Fruit fly (Drosophila melanogaster) whole organism, embryonic: Measurements from ENCODE around the gene CG31683.
A peak's percentile ranks its signal among the peaks of the same experiment; 100 is the strongest.
"Not testable (repeated sequence)": the region's sequence is repeated elsewhere in the genome, so short reads cannot be mapped to it uniquely, and the experiment has no call there.

Experiments used
- Aef1 ChIP-seq: fragments of 200-800 bp; sonication (Bioruptor generic); IDR thresholded peaks from 3 replicates; pipeline ENCODE4 v1.3.6; 2022; ENCODE audit warnings: missing biosample characterization, missing genetic modification characterization
- Asciz ChIP-seq: fragments of 200-800 bp; sonication (Bioruptor generic); optimal IDR thresholded peaks from 2 replicates; lab custom pipeline; 2017; ENCODE audit warnings: missing biosample characterization, mild to moderate bottlenecking, missing genetic modification characterization, missing genetic modification reagents
- CG10267 ChIP-seq: fragments of 200-800 bp; sonication (Bioruptor generic); optimal IDR thresholded peaks from 2 replicates; lab custom pipeline; 2018; ENCODE audit warnings: missing biosample characterization, mild to moderate bottlenecking, missing genetic modification characterization, moderate library complexity
- CG10274 ChIP-seq: fragments of 200-800 bp; sonication (Bioruptor generic); optimal IDR thresholded peaks from 3 replicates; lab custom pipeline; 2017; ENCODE audit warnings: missing biosample characterization, mild to moderate bottlenecking, missing genetic modification characterization
- CG10431 ChIP-seq: fragments of 200-800 bp; sonication (Bioruptor generic); optimal IDR thresholded peaks from 3 replicates; lab custom pipeline; 2018; ENCODE audit warnings: missing biosample characterization, mild to moderate bottlenecking, missing genetic modification characterization
- CG16815 ChIP-seq: fragments of 200-800 bp; sonication (Bioruptor generic); optimal IDR thresholded peaks from 3 replicates; lab custom pipeline; 2017; ENCODE audit warnings: missing biosample characterization, mild to moderate bottlenecking, missing genetic modification characterization
- CG17328 ChIP-seq: fragments of 200-800 bp; sonication (Bioruptor generic); IDR thresholded peaks from 2 replicates; pipeline ENCODE4 v1.3.6; 2022; ENCODE audit warnings: missing biosample characterization, missing genetic modification characterization
- CG17361 ChIP-seq: fragments of 200-800 bp; sonication (Bioruptor generic); IDR thresholded peaks from 3 replicates; pipeline ENCODE4 v1.3.6; 2022; ENCODE audit warnings: missing biosample characterization, missing genetic modification characterization
- CG17568 ChIP-seq: fragments of 200-800 bp; sonication (Bioruptor generic); optimal IDR thresholded peaks from 2 replicates; lab custom pipeline; 2018; ENCODE audit warnings: missing biosample characterization, mild to moderate bottlenecking, missing genetic modification characterization, moderate library complexity
- CG17612 ChIP-seq: fragments of 200-800 bp; sonication (Bioruptor generic); IDR thresholded peaks from 2 replicates; pipeline ENCODE4 v1.3.6; 2022; ENCODE audit warnings: missing biosample characterization, missing genetic modification characterization
- CG18262 ChIP-seq: fragments of 200-800 bp; optimal IDR thresholded peaks from 3 replicates; lab custom pipeline; 2019; ENCODE audit warnings: missing biosample characterization, mild to moderate bottlenecking, missing genetic modification characterization, moderate library complexity
- CG3065 ChIP-seq: fragments of 200-800 bp; sonication (Bioruptor generic); optimal IDR thresholded peaks from 2 replicates; lab custom pipeline; 2016; ENCODE audit warnings: missing biosample characterization, missing genetic modification characterization
- CG31224 ChIP-seq: fragments of 200-800 bp; sonication (Bioruptor generic); IDR thresholded peaks from 2 replicates; pipeline ENCODE4 v1.3.6; 2022; ENCODE audit warnings: missing biosample characterization, missing genetic modification characterization
- CG5180 ChIP-seq: fragments of 200-800 bp; sonication (Bioruptor generic); optimal IDR thresholded peaks from 3 replicates; lab custom pipeline; 2017; ENCODE audit warnings: missing biosample characterization, missing genetic modification characterization, mild to moderate bottlenecking, moderate library complexity, missing genetic modification reagents
- CTCF ChIP-seq: fragments of 200-800 bp; sonication (Bioruptor generic); optimal IDR thresholded peaks from 2 replicates; lab custom pipeline; 2017; ENCODE audit warnings: missing biosample characterization, mild to moderate bottlenecking, missing genetic modification characterization, moderate library complexity
- H15 ChIP-seq: fragments of 200-800 bp; sonication (Bioruptor generic); IDR thresholded peaks from 3 replicates; pipeline ENCODE4 v1.3.6; 2022; ENCODE audit warnings: missing biosample characterization, missing genetic modification characterization
- HLH54F ChIP-seq: fragments of 200-800 bp; sonication (Bioruptor generic); optimal IDR thresholded peaks from 3 replicates; lab custom pipeline; 2016; ENCODE audit warnings: missing biosample characterization, missing genetic modification characterization
- Kr ChIP-seq: fragments of 200-800 bp; sonication (Bioruptor generic); optimal IDR thresholded peaks from 2 replicates; lab custom pipeline; 2017; ENCODE audit warnings: missing biosample characterization, mild to moderate bottlenecking, missing genetic modification characterization
- Mrtf ChIP-seq: fragments of 200-800 bp; sonication (Bioruptor generic); IDR thresholded peaks from 3 replicates; pipeline ENCODE4 v1.3.6; 2022; ENCODE audit warnings: missing biosample characterization, missing genetic modification characterization
- Neu2 ChIP-seq: fragments of 200-800 bp; sonication (Bioruptor generic); optimal IDR thresholded peaks from 3 replicates; lab custom pipeline; 2016; ENCODE audit warnings: missing biosample characterization, missing genetic modification characterization, borderline replicate concordance
- Nf-YB ChIP-seq: fragments of 200-800 bp; sonication (Bioruptor generic); optimal IDR thresholded peaks from 3 replicates; lab custom pipeline; 2019; ENCODE audit warnings: missing biosample characterization, mild to moderate bottlenecking, missing genetic modification characterization, moderate library complexity
- Pdp1 ChIP-seq, 2 experiments: fragments of 200-800 bp; sonication (Bioruptor generic); optimal IDR thresholded peaks; 3 replicates each; lab custom pipeline; 2016; ENCODE audit warnings: missing biosample characterization in 2 of 2, missing genetic modification characterization in 2 of 2, mild to moderate bottlenecking in 1 of 2, moderate library complexity in 1 of 2
- Ravus ChIP-seq: fragments of 200-800 bp; sonication (Bioruptor generic); IDR thresholded peaks from 2 replicates; pipeline ENCODE4 v1.3.6; 2022; ENCODE audit warnings: missing biosample characterization, missing genetic modification characterization
- Spps ChIP-seq: fragments of 200-800 bp; sonication (Bioruptor generic); optimal IDR thresholded peaks from 2 replicates; lab custom pipeline; 2018; ENCODE audit warnings: missing biosample characterization, mild to moderate bottlenecking, missing genetic modification characterization
- Sry-δ ChIP-seq: fragments of 200-800 bp; sonication (Bioruptor generic); optimal IDR thresholded peaks from 2 replicates; lab custom pipeline; 2016; ENCODE audit warnings: missing biosample characterization, missing genetic modification characterization
- Taf1 ChIP-seq: fragments of 200-800 bp; sonication (Bioruptor generic); IDR thresholded peaks from 2 replicates; pipeline ENCODE4 v1.3.6; 2022; ENCODE audit warnings: missing biosample characterization, missing genetic modification characterization
- Tbp ChIP-seq: fragments of >200 bp; optimal IDR thresholded peaks from 2 replicates; lab custom pipeline; 2018; ENCODE audit warnings: missing biosample characterization, missing genetic modification characterization
- ac ChIP-seq: fragments of 200-800 bp; sonication (Bioruptor generic); optimal IDR thresholded peaks from 3 replicates; lab custom pipeline; 2017; ENCODE audit warnings: missing biosample characterization, mild to moderate bottlenecking, missing genetic modification characterization
- ato ChIP-seq: fragments of 200-800 bp; sonication (Bioruptor generic); IDR thresholded peaks from 2 replicates; pipeline ENCODE4 v1.3.6; 2022; ENCODE audit warnings: missing biosample characterization, missing genetic modification characterization; ENCODE audit not compliant: partially characterized antibody
- cad ChIP-seq: fragments of >200 bp; optimal IDR thresholded peaks from 2 replicates; lab custom pipeline; 2017; ENCODE audit warnings: missing biosample characterization, missing genetic modification characterization
- corto ChIP-seq: fragments of 200-800 bp; sonication (Bioruptor generic); optimal IDR thresholded peaks from 2 replicates; lab custom pipeline; 2016; ENCODE audit warnings: missing biosample characterization, mild to moderate bottlenecking, missing genetic modification characterization, moderate library complexity
- eve ChIP-seq, 2 experiments: fragments of >200 bp; optimal IDR thresholded peaks; 2 replicates each; lab custom pipeline; 2017; ENCODE audit warnings: missing biosample characterization in 2 of 2, missing genetic modification characterization in 2 of 2
- eyg ChIP-seq: fragments of 200-800 bp; sonication (Bioruptor generic); optimal IDR thresholded peaks from 3 replicates; lab custom pipeline; 2016; ENCODE audit warnings: missing biosample characterization, missing genetic modification characterization
- ftz-f1 ChIP-seq: fragments of 200-800 bp; sonication (Bioruptor generic); optimal IDR thresholded peaks from 2 replicates; lab custom pipeline; 2016; ENCODE audit warnings: missing biosample characterization, missing genetic modification characterization
- grau ChIP-seq: fragments of 200-800 bp; optimal IDR thresholded peaks from 3 replicates; lab custom pipeline; 2019; ENCODE audit warnings: missing biosample characterization, mild to moderate bottlenecking, missing genetic modification characterization, moderate library complexity
- kni ChIP-seq: fragments of 200-800 bp; sonication (Bioruptor generic); optimal IDR thresholded peaks from 3 replicates; lab custom pipeline; 2017; ENCODE audit warnings: mild to moderate bottlenecking, missing biosample characterization, missing genetic modification reagents, missing genetic modification characterization
- lmd ChIP-seq: fragments of 200-800 bp; sonication (Bioruptor generic); IDR thresholded peaks from 2 replicates; pipeline ENCODE4 v1.3.6; 2022; ENCODE audit warnings: missing biosample characterization, missing genetic modification characterization
- luna ChIP-seq: fragments of 200-800 bp; sonication (Bioruptor generic); optimal IDR thresholded peaks from 2 replicates; lab custom pipeline; 2016; ENCODE audit warnings: missing biosample characterization, missing genetic modification characterization
- org-1 ChIP-seq: fragments of 200-800 bp; sonication (Bioruptor generic); optimal IDR thresholded peaks from 2 replicates; lab custom pipeline; 2017; ENCODE audit warnings: missing biosample characterization, missing genetic modification characterization
- phol ChIP-seq: fragments of 200-800 bp; sonication (Bioruptor generic); optimal IDR thresholded peaks from 3 replicates; lab custom pipeline; 2018; ENCODE audit warnings: missing biosample characterization, mild to moderate bottlenecking, missing genetic modification characterization, moderate library complexity
- pnt ChIP-seq: fragments of 200-800 bp; sonication (Bioruptor generic); optimal IDR thresholded peaks from 3 replicates; lab custom pipeline; 2016; ENCODE audit warnings: missing biosample characterization, missing genetic modification characterization
- pros ChIP-seq: fragments of 200-800 bp; sonication (Bioruptor generic); optimal IDR thresholded peaks from 3 replicates; lab custom pipeline; 2019; ENCODE audit warnings: missing biosample characterization, mild to moderate bottlenecking, missing genetic modification characterization, moderate library complexity
- repo ChIP-seq: fragments of 200-800 bp; sonication (Bioruptor generic); optimal IDR thresholded peaks from 2 replicates; lab custom pipeline; 2016; ENCODE audit warnings: missing biosample characterization, missing genetic modification characterization
- rib ChIP-seq: fragments of 200-800 bp; sonication (Bioruptor generic); IDR thresholded peaks from 2 replicates; pipeline ENCODE4 v1.3.6; 2022; ENCODE audit warnings: missing biosample characterization, missing genetic modification characterization
- sisA ChIP-seq: fragments of 200-800 bp; sonication (Bioruptor generic); IDR thresholded peaks from 2 replicates; pipeline ENCODE4 v1.3.6; 2022; ENCODE audit warnings: missing biosample characterization, missing genetic modification characterization
- tap ChIP-seq: fragments of 200-800 bp; optimal IDR thresholded peaks from 3 replicates; lab custom pipeline; 2019; ENCODE audit warnings: missing biosample characterization, mild to moderate bottlenecking, missing genetic modification characterization, moderate library complexity
- tna ChIP-seq: fragments of 200-800 bp; sonication (Bioruptor generic); IDR thresholded peaks from 2 replicates; pipeline ENCODE4 v1.3.6; 2022; ENCODE audit warnings: missing biosample characterization, missing genetic modification characterization; ENCODE audit not compliant: partially characterized antibody
- unpg ChIP-seq: fragments of 200-800 bp; sonication (Bioruptor generic); optimal IDR thresholded peaks from 3 replicates; lab custom pipeline; 2018; ENCODE audit warnings: missing biosample characterization, mild to moderate bottlenecking, missing genetic modification characterization, moderate library complexity
- zen2 ChIP-seq: fragments of 200-800 bp; sonication (Bioruptor generic); IDR thresholded peaks from 3 replicates; pipeline ENCODE4 v1.3.6; 2022; ENCODE audit warnings: missing biosample characterization, missing genetic modification characterization; ENCODE audit not compliant: partially characterized antibody

CG31683 gene

dm6 chr2L:20449864-20450263, at the start of gene CG31683, which contains the start of gene CG31687:
CG31683 (minus strand) TSS chr2L:20449964.
CG31687 (plus strand) TSS chr2L:20450225.
- TF ChIP-seq cad; CG17612 (GFP tag; lab: Robert Waterston, UW); pros: not testable (repeated sequence)

- TF ChIP-seq sisA (GFP tag; lab: Robert Waterston, UW) (peak; percentile 60; the same call in 1 of the 2 replicates), rib (GFP tag; lab: Robert Waterston, UW) (no peak), CG5180 (GFP tag; lab: Kevin White, UChicago) (peak; percentile 22), Aef1 (peak; percentile 66), CTCF (peak; percentile 69), luna (GFP tag; lab: Kevin White, UChicago) (no peak), org-1 (peak; percentile 53), zen2 (GFP tag; lab: Robert Waterston, UW) (peak; percentile 45; the same call in 2 of the 3 replicates), H15 (GFP tag; lab: Robert Waterston, UW) (peak; percentile 56; the same call in 1 of the 3 replicates), Spps (tag; lab: Kevin White, UChicago) (peak; percentile 84), CG10274 (GFP tag; lab: Kevin White, UChicago) (no peak), phol (peak; percentile 90), unpg (GFP tag; lab: Kevin White, UChicago) (peak; percentile 90), eyg (no peak), CG10431 (peak; percentile 87), pnt (GFP tag; lab: Kevin White, UChicago) (no peak), grau (tag; lab: Kevin White, UChicago) (peak; percentile 100), CG10267 (peak; percentile 85), Nf-YB (GFP tag; lab: Kevin White, UChicago) (peak; percentile 72), lmd (peak; percentile 84), CG3065 (peak; percentile 43), CG17568 (GFP tag; lab: Kevin White, UChicago) (peak; percentile 2), Tbp (GFP tag; lab: Kevin White, UChicago) (no peak), tna (no peak), eve (GFP tag; optimal IDR thresholded peaks at IDR 0.05; lab: Kevin White, UChicago) (no peak), Pdp1 (GFP tag; optimal IDR thresholded peaks at IDR 0.05; lab: Kevin White, UChicago) (peak in 1 of 2 experiments; percentile 97), ato (no peak), Asciz (GFP tag; lab: Kevin White, UChicago) (peak; percentile 75), Taf1 (no peak), CG16815 (GFP tag; lab: Kevin White, UChicago) (peak; percentile 72), CG17328 (peak; percentile 82), CG31224 (no peak), ac (GFP tag; lab: Kevin White, UChicago) (peak; percentile 25), CG17361 (GFP tag; lab: Robert Waterston, UW) (peak; percentile 94), Ravus (GFP tag; lab: Robert Waterston, UW) (peak; percentile 25), Neu2 (no peak), CG18262 (tag; lab: Kevin White, UChicago) (peak; percentile 96), Sry-δ (no peak), Mrtf (GFP tag; lab: Robert Waterston, UW) (peak; percentile 59; the same call in 2 of the 3 replicates), corto (GFP tag; lab: Kevin White, UChicago) (no peak), repo (no peak), Kr (GFP tag; lab: Kevin White, UChicago) (peak; percentile 34), tap (tag; lab: Kevin White, UChicago) (peak; percentile 77), kni (GFP tag; lab: Kevin White, UChicago) (peak; percentile 25), HLH54F (GFP tag; lab: Kevin White, UChicago) (no peak), ftz-f1 (GFP tag; lab: Kevin White, UChicago) (no peak)
Observed at dm6 chr2L:20494423-20495052, 44.8 kb upstream of the CG31683 start, which contains the start of gene CG34007. CG34007 (plus strand) TSS chr2L:20495030.
